Worm (Caenorhabditis elegans) whole organism, dauer: ENCODE results near the gene F21D5.5.
"Not testable (repeated sequence)": the region's sequence is repeated elsewhere in the genome, so short reads cannot be mapped to it uniquely, and the experiment has no call there.

Experiments
- unc-62 ChIP-seq: sonication (generic microtip); optimal IDR thresholded peaks from 2 replicates; lab custom pipeline; 2017; ENCODE audit warnings: missing biosample characterization, missing genetic modification reagents, missing genetic modification characterization

The F21D5.5 gene

DNA sequence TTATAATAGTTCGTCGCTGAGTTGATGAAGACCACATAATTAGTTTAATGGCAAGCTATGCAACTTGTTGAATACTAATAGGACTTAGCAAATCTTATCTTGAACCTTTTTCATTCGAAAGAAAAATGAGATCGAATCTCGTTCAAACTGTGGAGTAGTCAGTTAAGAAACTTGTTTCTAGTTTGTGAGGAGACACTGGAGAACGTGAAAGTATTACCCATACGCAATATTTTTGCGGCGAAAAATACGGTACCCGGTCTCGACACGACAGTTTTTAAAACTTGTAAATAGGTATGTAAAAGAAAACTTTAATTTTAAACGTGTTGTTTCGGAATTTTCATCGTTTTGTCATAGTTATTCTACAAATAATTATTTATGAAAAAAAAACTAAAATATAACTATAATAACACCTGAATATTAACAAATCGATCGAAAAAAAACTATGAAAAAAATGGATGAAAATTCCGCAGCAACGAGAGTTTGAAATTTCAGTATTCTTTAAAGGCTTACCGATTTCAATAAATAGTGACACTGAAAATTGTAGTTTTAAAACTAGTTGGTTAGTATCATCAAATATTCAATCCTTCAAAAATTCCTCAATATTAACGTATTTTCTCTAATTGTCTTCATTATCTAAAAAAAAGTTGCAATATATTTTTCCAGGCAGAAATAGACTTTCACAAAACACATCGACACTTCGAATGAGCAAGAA, 6.6 kb upstream of the F21D5.5 start, which contains the start of the genes F20C5.7 and parg-1:
TSS of gene F20C5.7 (minus strand) at position 101 of the 712 bp plus-strand sequence.
TSS of gene parg-1 (plus strand) at position 662 of the 712 bp plus-strand sequence.
- TF ChIP-seq unc-62 (GFP tag; lab: Kevin White, UChicago) = no peak

DNA sequence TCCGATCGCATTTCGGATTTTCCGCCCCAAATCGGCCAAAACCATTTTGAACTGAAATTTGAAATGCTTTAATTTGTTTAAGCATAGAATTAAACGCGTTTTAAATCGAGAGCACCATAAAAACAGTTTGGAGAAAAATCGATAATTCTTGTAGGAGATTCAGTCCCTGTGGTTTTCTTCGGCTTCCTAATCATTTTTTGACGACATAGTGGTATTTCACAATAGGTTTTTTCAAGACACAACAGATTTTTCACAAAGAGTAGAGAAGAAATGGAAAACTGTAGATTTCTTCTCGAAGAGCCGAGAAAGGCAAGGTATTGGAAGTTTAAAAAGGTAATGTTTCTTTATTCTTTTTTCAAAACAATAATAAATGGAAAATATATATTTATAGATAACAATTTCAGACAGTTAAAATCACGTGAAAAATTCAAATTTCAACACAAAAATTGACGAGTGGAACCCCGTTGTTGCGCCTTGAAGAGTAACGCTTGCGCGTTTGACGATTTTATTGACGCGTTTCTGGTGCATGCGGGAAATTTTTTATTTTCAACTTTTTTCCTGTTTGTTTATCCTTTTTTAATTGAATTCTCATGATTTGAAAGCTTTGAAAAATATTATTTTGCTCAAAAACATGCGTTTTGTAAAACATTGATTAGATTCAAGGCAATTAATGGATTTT, 4.6 kb upstream of the F21D5.5 start, which contains the start of gene F21D5.7:
TSS of gene F21D5.7 (minus strand) at position 51 of the 679 bp plus-strand sequence.
- TF ChIP-seq unc-62 (GFP tag; lab: Kevin White, UChicago) = no peak

DNA sequence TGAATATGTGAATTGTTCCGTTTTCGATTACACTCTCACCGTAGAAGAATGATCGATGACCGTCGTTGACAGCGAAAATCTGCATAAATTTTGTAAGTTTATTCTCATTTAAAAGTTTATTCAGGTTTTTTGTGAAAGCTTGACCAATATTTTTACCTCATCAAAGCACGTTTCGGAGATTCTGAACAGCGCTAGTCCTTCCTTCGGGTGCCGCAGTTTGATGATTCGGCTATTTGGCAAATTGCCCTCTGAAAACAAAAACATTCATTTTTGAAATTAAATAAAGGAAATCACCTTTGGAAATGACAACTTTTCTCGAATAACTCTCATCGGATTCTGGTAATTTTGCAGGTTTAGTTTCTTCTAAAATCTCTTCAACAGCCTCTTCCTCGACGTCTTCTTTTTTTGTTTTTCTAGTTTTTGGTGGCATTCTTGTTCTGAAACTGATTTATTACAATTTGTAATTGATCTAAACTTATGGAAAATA, 1.8 kb upstream of the F21D5.5 start, which contains the start of gene F21D5.6:
TSS of gene F21D5.6 (minus strand) at position 437 of the 487 bp plus-strand sequence.
- TF ChIP-seq unc-62 (GFP tag; lab: Kevin White, UChicago) = no peak

DNA sequence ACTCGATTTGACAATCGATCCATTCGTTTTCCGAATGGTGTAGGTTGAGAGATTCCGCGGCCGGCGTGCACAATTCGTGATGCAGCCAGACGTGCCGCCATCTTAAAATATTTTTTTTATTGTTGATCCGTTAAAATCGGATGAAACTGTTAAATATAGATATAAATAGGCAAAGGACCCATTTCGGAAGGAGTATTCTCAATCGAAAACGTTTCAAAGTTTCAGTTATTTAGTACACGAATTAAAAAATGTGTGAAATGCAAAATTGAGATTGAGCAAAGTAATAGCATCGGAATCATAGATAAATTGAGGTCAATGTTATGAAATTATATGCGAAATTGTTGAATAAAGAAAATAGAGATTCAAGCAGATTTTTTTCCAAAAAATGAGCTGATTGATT, 732 bp upstream of the F21D5.5 start, which contains the start of gene mrps-33:
TSS of gene mrps-33 (minus strand) at position 101 of the 400 bp plus-strand sequence.
- no peak for TF ChIP-seq unc-62 (GFP tag; lab: Kevin White, UChicago)

DNA sequence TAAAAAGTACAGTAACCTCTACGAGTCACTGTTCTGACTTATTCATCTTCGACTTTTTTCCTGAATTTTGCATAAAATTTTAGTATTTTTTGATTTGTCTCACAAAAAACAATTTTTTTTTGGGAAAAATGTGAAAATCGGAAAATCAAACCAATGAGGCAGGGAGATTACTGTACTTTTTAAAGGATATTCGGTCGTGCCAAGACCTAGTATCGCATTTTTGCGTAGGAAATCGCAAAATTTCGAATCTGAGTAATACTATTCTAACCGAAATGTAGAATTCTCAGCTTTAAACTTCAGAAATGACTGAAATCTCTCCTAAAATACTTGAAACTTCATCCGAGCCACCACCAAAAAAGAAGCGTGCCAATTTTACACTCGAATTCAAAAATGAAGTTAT, 1.4 kb downstream of the F21D5.5 start, which contains the start of gene F21D5.4:
TSS of gene F21D5.4 (plus strand) at position 301 of the 400 bp plus-strand sequence.
- no peak for TF ChIP-seq unc-62 (GFP tag; lab: Kevin White, UChicago)

DNA sequence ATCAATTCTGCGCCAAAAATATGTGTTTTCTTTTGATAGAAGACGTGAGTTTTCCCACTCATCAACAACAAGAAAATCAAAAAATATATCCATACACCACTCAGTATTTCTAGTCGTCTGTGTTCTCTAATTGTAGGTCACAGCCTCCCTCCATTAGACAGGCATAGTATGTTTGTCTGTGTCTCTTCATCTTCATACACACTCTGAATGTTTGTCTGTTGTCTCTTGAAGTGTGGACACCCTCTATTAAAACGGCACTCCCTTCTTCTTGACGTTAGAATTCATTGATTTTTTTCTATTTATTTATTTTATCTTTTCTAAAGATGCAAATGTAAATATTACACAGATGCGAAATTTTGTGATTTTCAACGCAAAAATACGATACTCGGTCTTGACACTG, 1.8 kb downstream of the F21D5.5 start:
- TF ChIP-seq unc-62 (GFP tag; lab: Kevin White, UChicago) = no peak

DNA sequence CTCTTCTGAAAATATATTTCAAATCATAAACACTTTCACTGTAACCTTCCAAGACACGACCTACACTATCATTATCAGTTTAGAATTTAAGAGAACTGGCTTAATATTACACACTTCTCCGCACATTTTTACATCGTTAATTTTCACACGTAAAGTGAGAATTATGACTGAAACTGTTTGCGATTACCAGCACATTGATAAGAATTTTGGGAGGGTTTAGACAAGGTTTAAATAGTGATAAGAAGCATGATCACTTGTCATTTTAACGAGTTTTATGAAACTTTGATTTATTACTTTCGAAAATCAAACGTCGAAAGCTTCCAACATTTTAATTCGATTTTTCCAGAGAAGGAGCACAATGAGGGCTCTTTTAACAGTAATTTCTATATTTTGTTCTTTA, 8.7 kb downstream of the F21D5.5 start, which contains the start of gene F21D5.3:
TSS of gene F21D5.3 (plus strand) at position 347 of the 400 bp plus-strand sequence.
- no peak for TF ChIP-seq unc-62 (GFP tag; lab: Kevin White, UChicago)

DNA sequence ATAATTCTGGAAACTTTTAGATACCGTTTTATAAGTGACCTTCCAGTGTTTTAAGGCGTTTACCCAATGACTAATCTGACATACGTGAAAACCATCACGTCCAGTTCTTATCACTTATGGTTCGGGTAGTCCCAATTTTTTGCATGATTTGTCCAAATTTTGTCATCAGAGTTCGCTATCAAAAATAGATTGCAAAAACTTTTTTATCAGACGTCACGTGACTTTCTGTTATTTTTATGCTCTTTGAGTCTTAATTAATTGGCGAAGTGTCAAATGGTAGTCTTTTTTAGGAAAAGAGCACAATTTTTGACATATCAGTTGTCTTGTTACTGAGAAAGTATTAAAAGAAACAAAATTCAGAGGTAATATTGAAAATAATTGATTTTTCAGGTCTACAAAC, 9.6 kb downstream of the F21D5.5 start:
- no peak for TF ChIP-seq unc-62 (GFP tag; lab: Kevin White, UChicago)

DNA sequence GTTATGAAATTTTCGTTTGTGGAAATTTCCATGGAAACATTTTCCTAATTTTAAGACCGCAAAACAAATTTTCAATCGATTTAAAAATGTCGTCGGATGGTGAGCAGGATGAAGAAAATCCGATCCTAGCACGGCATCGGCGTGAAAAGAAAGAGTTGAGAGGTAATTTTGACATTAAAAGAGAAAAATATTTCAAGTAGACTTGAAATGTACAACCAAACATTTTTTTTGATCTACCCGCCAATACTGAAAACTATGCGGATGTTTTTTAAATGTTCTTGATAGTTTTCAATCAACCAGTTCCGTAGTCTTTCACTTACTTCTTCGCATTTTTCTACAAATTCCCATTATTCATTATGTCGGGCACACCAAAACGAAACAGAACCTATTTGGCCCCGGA, 11.1 kb downstream of the F21D5.5 start, which contains the start of gene otub-3:
TSS of gene otub-3 (plus strand) at position 56 of the 400 bp plus-strand sequence.
- TF ChIP-seq unc-62 (GFP tag; lab: Kevin White, UChicago) = no peak

DNA sequence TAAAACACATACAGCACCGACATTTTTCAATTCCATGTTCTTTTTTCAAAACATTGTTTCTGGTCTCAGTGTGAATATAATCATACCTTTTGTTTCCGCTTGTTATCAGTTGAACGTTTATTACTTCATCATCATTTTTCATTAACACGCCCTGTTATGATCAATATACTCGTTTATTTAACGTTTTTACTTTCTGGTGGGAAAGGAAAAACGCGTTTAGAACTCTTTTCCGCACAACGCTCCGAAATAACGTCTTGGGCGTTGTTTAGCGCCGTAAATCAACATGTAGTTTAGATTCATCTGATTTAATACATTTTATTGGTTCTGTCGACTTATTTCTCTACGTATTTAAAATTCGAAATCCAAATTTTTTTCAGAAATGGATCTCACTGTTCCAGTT, 13.8 kb downstream of the F21D5.5 start, which contains the start of gene pgm-3:
TSS of gene pgm-3 (plus strand) at position 378 of the 400 bp plus-strand sequence.
- TF ChIP-seq unc-62 (GFP tag; lab: Kevin White, UChicago) = no peak

DNA sequence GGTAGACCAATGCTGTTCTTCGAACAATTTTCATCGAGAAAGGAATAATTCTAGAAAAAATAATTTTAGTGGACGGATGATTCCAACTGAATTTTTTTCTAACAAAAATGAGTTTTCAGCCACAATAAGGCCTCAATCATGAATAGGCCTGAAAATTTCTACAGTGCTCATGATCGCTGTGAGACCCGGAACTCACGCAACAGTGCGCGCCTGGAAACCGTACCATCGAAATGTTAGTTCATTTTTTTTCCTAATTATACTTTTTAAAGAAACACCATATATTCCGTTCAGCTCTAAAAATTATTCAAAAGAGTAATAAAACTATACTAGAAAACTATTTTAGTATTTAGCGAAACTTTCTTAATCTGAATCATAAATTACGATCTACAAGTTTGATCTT, 14.3 kb downstream of the F21D5.5 start:
- TF ChIP-seq unc-62 (GFP tag; lab: Kevin White, UChicago) = no peak

DNA sequence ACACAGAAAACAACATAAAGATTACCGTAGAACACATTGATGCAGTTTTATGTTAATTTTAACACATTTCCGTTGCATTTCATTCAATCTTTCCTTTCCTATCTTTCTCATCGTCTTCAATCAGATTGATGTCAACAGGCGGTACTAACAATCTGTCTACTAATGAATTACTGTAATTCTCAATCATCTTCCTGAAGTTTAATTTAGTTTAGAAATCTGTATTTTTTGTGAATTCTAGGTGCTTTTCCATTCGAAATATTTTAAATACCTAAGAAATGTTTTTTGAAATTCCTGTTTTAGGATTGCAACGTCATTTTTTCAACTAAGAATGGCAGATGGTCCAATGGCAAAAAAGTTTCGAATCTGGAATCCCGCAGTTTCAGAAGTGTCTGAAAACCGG, 15.5 kb downstream of the F21D5.5 start, which contains the start of gene F21D5.9:
TSS of gene F21D5.9 (plus strand) at position 301 of the 400 bp plus-strand sequence.
- TF ChIP-seq unc-62 (GFP tag; lab: Kevin White, UChicago) = no peak

DNA sequence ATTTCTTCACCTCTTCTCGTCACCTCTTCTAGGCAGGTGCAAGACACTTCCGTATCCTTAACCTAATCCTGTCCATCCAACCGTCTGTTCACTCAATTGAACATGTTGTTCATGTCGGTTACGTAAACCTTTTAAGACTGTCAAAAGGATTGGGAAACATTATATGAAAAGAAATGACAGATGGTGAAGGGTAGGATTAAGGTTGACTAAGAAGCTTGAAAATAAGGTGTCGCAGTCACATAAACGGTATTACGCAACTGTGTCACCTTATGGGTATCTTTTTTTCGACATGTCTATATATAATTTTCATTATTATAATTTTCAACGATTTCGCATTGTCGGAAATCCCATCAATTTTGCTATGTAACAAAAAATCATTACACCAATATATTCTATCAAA, 16.4 kb downstream of the F21D5.5 start:
- TF ChIP-seq unc-62 (GFP tag; lab: Kevin White, UChicago) = no peak

DNA sequence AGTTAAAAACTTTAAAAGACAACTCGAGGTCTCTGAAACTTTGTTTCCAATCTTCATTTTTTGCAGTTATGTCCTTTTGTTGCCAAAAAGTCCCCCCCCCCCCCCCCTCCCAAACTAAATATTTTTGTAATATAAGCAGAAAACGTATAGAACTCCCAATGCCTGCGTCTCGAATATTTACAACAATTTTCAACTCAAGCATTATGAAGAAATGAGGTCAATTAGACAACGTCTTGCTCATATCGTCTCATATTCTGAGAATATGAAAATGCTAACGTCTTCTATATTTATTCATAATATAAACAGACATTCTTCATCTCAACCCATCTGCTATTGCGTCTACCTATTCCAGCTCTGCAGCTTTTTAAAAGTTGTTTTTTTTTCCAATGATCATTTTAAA, 21.0 kb downstream of the F21D5.5 start, which contains the start of gene H23L24.1:
TSS of gene H23L24.1 (plus strand) at position 301 of the 400 bp plus-strand sequence.
- no peak for TF ChIP-seq unc-62 (GFP tag; lab: Kevin White, UChicago)

DNA sequence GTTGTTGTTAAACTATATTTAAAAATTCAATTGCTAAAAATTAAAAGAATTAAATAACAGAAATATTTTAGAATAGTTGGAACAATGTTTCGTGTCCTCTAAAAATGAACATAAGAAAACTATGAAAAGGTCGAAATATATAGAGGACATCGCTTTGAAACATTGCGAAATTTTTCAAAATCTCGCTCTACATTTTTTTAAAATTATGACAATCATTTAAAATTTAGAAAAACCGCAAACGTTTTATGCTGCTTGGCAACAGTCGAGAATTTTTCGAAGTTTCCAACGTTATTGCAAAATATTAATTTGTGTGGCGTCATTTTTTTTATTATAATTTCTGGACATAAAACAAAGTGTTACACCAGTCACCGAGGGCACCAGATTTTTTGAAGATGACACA, 24.2 kb downstream of the F21D5.5 start, which contains the start of the genes parg-2 and ipla-5:
TSS of gene parg-2 (minus strand) at position 101 of the 400 bp plus-strand sequence.
TSS of gene ipla-5 (plus strand) at position 216 of the 400 bp plus-strand sequence.
- TF ChIP-seq unc-62 (GFP tag; lab: Kevin White, UChicago) = not testable (repeated sequence)
